Fruit fly (Drosophila melanogaster): ENCODE results near the gene CtsK1.

The CtsK1 gene

DNA sequence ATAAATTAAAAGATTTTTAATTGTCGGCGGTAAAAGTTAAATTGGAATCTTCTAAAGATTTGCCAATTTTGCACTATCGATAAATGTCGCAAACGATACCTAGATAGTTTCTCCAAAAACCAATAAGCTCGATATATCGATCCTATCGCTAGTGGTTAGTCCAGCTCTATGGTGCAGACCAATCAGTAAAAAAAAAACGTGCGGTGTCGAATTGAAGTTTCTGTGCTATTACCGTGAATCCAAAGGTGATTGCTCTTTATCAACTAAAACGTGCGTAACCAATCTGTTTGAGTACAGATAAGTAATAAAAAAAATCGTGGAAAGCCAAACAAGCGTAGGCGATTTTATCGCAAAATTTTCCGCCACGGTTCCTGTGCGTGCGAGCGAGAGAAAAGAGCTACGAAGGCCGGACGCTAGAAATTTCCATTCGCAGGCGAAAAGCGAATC, 42.9 kb downstream of the CtsK1 start, which contains the start of gene Hsp110 (continued):
- TF ChIP-seq fd96Cb (tag; optimal IDR thresholded peaks at IDR 0.05) (no peak), Nf-YA (GFP tag; IDR thresholded peaks at IDR 0.05) (no peak), CG13296 (GFP tag; optimal IDR thresholded peaks at IDR 0.05) (peak; percentile 54), her (GFP tag; optimal IDR thresholded peaks at IDR 0.05) (peak; percentile 49), CG1603 (tag; optimal IDR thresholded peaks at IDR 0.05) (peak; percentile 67), CG12299 (tag; optimal IDR thresholded peaks at IDR 0.05) (peak; percentile 37), Hr3 (GFP tag; optimal IDR thresholded peaks at IDR 0.05) (no peak), Sin3A (optimal IDR thresholded peaks at IDR 0.05) (peak; percentile 43), stwl (tag; optimal IDR thresholded peaks at IDR 0.05) (peak; percentile 46), sens-2 (GFP tag; IDR thresholded peaks at IDR 0.05) (no peak), CG7963 (GFP tag; IDR thresholded peaks at IDR 0.05; ENCODE audit: partially characterized antibody) (peak; percentile 98), Fer1 (GFP tag; optimal IDR thresholded peaks at IDR 0.05) (peak; percentile 55), dmrt99B (tag; optimal IDR thresholded peaks at IDR 0.05) (no peak), NC2α (GFP tag; optimal IDR thresholded peaks at IDR 0.05) (no peak), jigr1 (GFP tag; IDR thresholded peaks at IDR 0.05) (no peak), CG14014 (GFP tag; IDR thresholded peaks at IDR 0.05) (no peak), HmgZ (tag; optimal IDR thresholded peaks at IDR 0.05) (peak; percentile 67), aop (GFP tag; IDR thresholded peaks at IDR 0.05) (no peak), zen (tag; optimal IDR thresholded peaks at IDR 0.05) (peak; percentile 29), CG14860 (GFP tag; IDR thresholded peaks at IDR 0.05; ENCODE audit: partially characterized antibody) (peak; percentile 98), CG33213 (GFP tag; optimal IDR thresholded peaks at IDR 0.05) (peak; percentile 56), twi (tag; optimal IDR thresholded peaks at IDR 0.05) (no peak), tin (GFP tag; optimal IDR thresholded peaks at IDR 0.05) (peak; percentile 21), CG34224 (GFP tag; IDR thresholded peaks at IDR 0.05; ENCODE audit: partially characterized antibody) (peak; percentile 100), sd (tag; optimal IDR thresholded peaks at IDR 0.05) (peak; percentile 13), CG16813 (GFP tag; IDR thresholded peaks at IDR 0.05; ENCODE audit: partially characterized antibody) (peak; percentile 99), lab (GFP tag; optimal IDR thresholded peaks at IDR 0.05) (peak; percentile 52), cad (GFP tag; optimal IDR thresholded peaks at IDR 0.05) (no peak), CG13624 (GFP tag; optimal IDR thresholded peaks at IDR 0.05) (peak; percentile 26), CG6854 (GFP tag; optimal IDR thresholded peaks at IDR 0.05) (no peak), crol (GFP tag; IDR thresholded peaks at IDR 0.05) (no peak), CG7556 (GFP tag; optimal IDR thresholded peaks at IDR 0.05) (no peak), slbo (GFP tag; IDR thresholded peaks at IDR 0.05) (peak; percentile 22; the same call in 1 of the 2 replicates), grn (GFP tag; optimal IDR thresholded peaks at IDR 0.05) (peak; percentile 80), HLH4C (GFP tag; IDR thresholded peaks at IDR 0.05; ENCODE audit: partially characterized antibody) (peak; percentile 98), az2 (GFP tag; optimal IDR thresholded peaks at IDR 0.05) (no peak), pb (GFP tag; optimal IDR thresholded peaks at IDR 0.05) (no peak), Hand (GFP tag; optimal IDR thresholded peaks at IDR 0.05) (peak; percentile 16), D19B (GFP tag; optimal IDR thresholded peaks at IDR 0.05) (no peak), nmo (GFP tag; optimal IDR thresholded peaks at IDR 0.05) (peak; percentile 53), Ets97D (GFP tag; optimal IDR thresholded peaks at IDR 0.05) (peak; percentile 62), gro (GFP tag; optimal IDR thresholded peaks at IDR 0.05) (peak; percentile 58), CG10462 (GFP tag; optimal IDR thresholded peaks at IDR 0.05) (no peak), CG10267 (tag; optimal IDR thresholded peaks at IDR 0.05) (peak; percentile 67), NC2β (GFP tag; optimal IDR thresholded peaks at IDR 0.05) (peak; percentile 7), bbx (GFP tag; IDR thresholded peaks at IDR 0.05; ENCODE audit: partially characterized antibody) (peak; percentile 100), CG15601 (tag; optimal IDR thresholded peaks at IDR 0.05) (peak; percentile 27), CoRest (tag; optimal IDR thresholded peaks at IDR 0.05) (peak; percentile 40), Adf1 (GFP tag; IDR thresholded peaks at IDR 0.05) (0 out of 2 replicates have a peak, but pooled peaks have one; percentile 14), onecut (GFP tag; IDR thresholded peaks at IDR 0.05) (peak; percentile 66), CG34422 (GFP tag; IDR thresholded peaks at IDR 0.05) (peak; percentile 83; the same call in 1 of the 3 replicates)

All from whole organism, embryonic.